Fruit fly (Drosophila melanogaster) whole organism, prepupa: Measurements from ENCODE around the gene CG33098.

Experiments used
- CG10669 ChIP-seq: fragments of 200-800 bp; sonication (Bioruptor generic); optimal IDR thresholded peaks from 3 replicates; lab custom pipeline; 2018; ENCODE audit warnings: missing biosample characterization, mild to moderate bottlenecking, missing genetic modification characterization, moderate library complexity
- CG11294 ChIP-seq: fragments of 200-800 bp; sonication (Bioruptor generic); IDR thresholded peaks from 2 replicates; pipeline ENCODE4 v1.3.6; 2022; ENCODE audit warnings: missing biosample characterization, missing genetic modification characterization
- CG11762 ChIP-seq: fragments of 200-800 bp; sonication (Bioruptor generic); optimal IDR thresholded peaks from 3 replicates; lab custom pipeline; 2016; ENCODE audit warnings: missing biosample characterization, missing genetic modification characterization; ENCODE audit not compliant: insufficient read depth
- CG11902 ChIP-seq: fragments of 200-800 bp; sonication (Bioruptor generic); optimal IDR thresholded peaks from 3 replicates; lab custom pipeline; 2016; ENCODE audit warnings: missing biosample characterization, missing genetic modification characterization
- CG15336 ChIP-seq: fragments of 200-800 bp; sonication (Bioruptor generic); IDR thresholded peaks from 2 replicates; pipeline ENCODE4 v1.3.6; 2022; ENCODE audit warnings: missing biosample characterization, missing genetic modification characterization
- CG1621 ChIP-seq: fragments of 200-800 bp; sonication (Bioruptor generic); optimal IDR thresholded peaks from 3 replicates; lab custom pipeline; 2018; ENCODE audit warnings: missing biosample characterization, mild to moderate bottlenecking, missing genetic modification characterization
- CG16779 ChIP-seq: fragments of 200-800 bp; sonication (Bioruptor generic); optimal IDR thresholded peaks from 3 replicates; lab custom pipeline; 2017; ENCODE audit warnings: missing biosample characterization, mild to moderate bottlenecking, missing genetic modification characterization
- CG3032 ChIP-seq: fragments of 200-800 bp; optimal IDR thresholded peaks from 2 replicates; lab custom pipeline; 2019; ENCODE audit warnings: missing biosample characterization, mild to moderate bottlenecking, missing genetic modification characterization, moderate library complexity
- CG34406 ChIP-seq: fragments of 200-800 bp; sonication (Bioruptor generic); optimal IDR thresholded peaks from 3 replicates; lab custom pipeline; 2016; ENCODE audit warnings: missing biosample characterization, missing genetic modification characterization
- CG3919 ChIP-seq: fragments of 200-800 bp; sonication (Bioruptor generic); optimal IDR thresholded peaks from 3 replicates; lab custom pipeline; 2016; ENCODE audit warnings: missing biosample characterization, missing genetic modification characterization
- CG4318 ChIP-seq: fragments of 200-800 bp; sonication (Bioruptor generic); optimal IDR thresholded peaks from 3 replicates; lab custom pipeline; 2017; ENCODE audit warnings: missing biosample characterization, mild to moderate bottlenecking, missing genetic modification characterization
- CG6276 ChIP-seq: fragments of 200-800 bp; sonication (Bioruptor generic); optimal IDR thresholded peaks from 2 replicates; lab custom pipeline; 2017; ENCODE audit warnings: missing biosample characterization, mild to moderate bottlenecking, missing genetic modification characterization
- CG6808 ChIP-seq: fragments of 200-800 bp; sonication (Bioruptor generic); optimal IDR thresholded peaks from 3 replicates; lab custom pipeline; 2017; ENCODE audit warnings: missing biosample characterization, missing genetic modification characterization, mild to moderate bottlenecking, moderate library complexity, missing genetic modification reagents
- CG7368 ChIP-seq: fragments of 200-800 bp; sonication (Bioruptor generic); optimal IDR thresholded peaks from 3 replicates; lab custom pipeline; 2016; ENCODE audit warnings: missing biosample characterization, missing genetic modification characterization
- CG9139 ChIP-seq: fragments of 200-800 bp; sonication (Bioruptor generic); optimal IDR thresholded peaks from 3 replicates; lab custom pipeline; 2017; ENCODE audit warnings: missing biosample characterization, mild to moderate bottlenecking, missing genetic modification characterization
- Eip75B ChIP-seq: fragments of 200-800 bp; sonication (Bioruptor generic); optimal IDR thresholded peaks from 3 replicates; lab custom pipeline; 2016; ENCODE audit warnings: missing biosample characterization, missing genetic modification characterization
- Eip78C ChIP-seq: fragments of 200-800 bp; sonication (Bioruptor generic); peaks from one replicate; lab custom pipeline; 2016; ENCODE audit warnings: missing biosample characterization, missing genetic modification characterization
- Eip93F ChIP-seq: fragments of 200-800 bp; sonication (Bioruptor generic); optimal IDR thresholded peaks from 2 replicates; lab custom pipeline; 2016; ENCODE audit warnings: missing biosample characterization, mild to moderate bottlenecking, missing genetic modification characterization
- Ets96B ChIP-seq: fragments of 200-800 bp; optimal IDR thresholded peaks from 2 replicates; lab custom pipeline; 2019; ENCODE audit warnings: missing biosample characterization, mild to moderate bottlenecking, missing genetic modification characterization, moderate library complexity
- Hr38 ChIP-seq: sonication (Bioruptor generic); optimal IDR thresholded peaks from 2 replicates; lab custom pipeline; 2016; ENCODE audit warnings: missing biosample characterization, missing genetic modification characterization
- Hr4 ChIP-seq: fragments of 200-800 bp; sonication (Bioruptor generic); optimal IDR thresholded peaks from 3 replicates; lab custom pipeline; 2016; ENCODE audit warnings: missing biosample characterization, missing genetic modification characterization
- Lpt ChIP-seq: fragments of 200-800 bp; sonication (Bioruptor generic); optimal IDR thresholded peaks from 3 replicates; lab custom pipeline; 2016; ENCODE audit warnings: missing biosample characterization, missing genetic modification characterization
- Met ChIP-seq: fragments of 200-800 bp; sonication (Bioruptor generic); optimal IDR thresholded peaks from 3 replicates; lab custom pipeline; 2016; ENCODE audit warnings: missing biosample characterization, missing genetic modification characterization
- Sox102F ChIP-seq: fragments of 200-800 bp; sonication (Bioruptor generic); optimal IDR thresholded peaks from 2 replicates; lab custom pipeline; 2016; ENCODE audit warnings: missing biosample characterization, mild to moderate bottlenecking, missing genetic modification characterization
- Sox14 ChIP-seq: fragments of 200-800 bp; sonication (Bioruptor generic); optimal IDR thresholded peaks from 3 replicates; lab custom pipeline; 2016; ENCODE audit warnings: missing biosample characterization, missing genetic modification characterization
- Sox15 ChIP-seq: fragments of 200-800 bp; sonication (Bioruptor generic); optimal IDR thresholded peaks from 3 replicates; lab custom pipeline; 2016; ENCODE audit warnings: missing biosample characterization, missing genetic modification characterization
- achi ChIP-seq: fragments of 200-800 bp; sonication (Bioruptor generic); optimal IDR thresholded peaks from 3 replicates; lab custom pipeline; 2016; ENCODE audit warnings: missing biosample characterization, missing genetic modification characterization
- dac ChIP-seq: fragments of 200-800 bp; sonication (Bioruptor generic); optimal IDR thresholded peaks from 2 replicates; lab custom pipeline; 2017; ENCODE audit warnings: missing biosample characterization, mild to moderate bottlenecking, missing genetic modification characterization
- esn ChIP-seq: fragments of 200-800 bp; sonication (Bioruptor generic); optimal IDR thresholded peaks from 2 replicates; lab custom pipeline; 2016; ENCODE audit warnings: missing biosample characterization, mild to moderate bottlenecking, missing genetic modification characterization, moderate library complexity
- fd59A ChIP-seq: fragments of 200-800 bp; sonication (Bioruptor generic); optimal IDR thresholded peaks from 2 replicates; lab custom pipeline; 2017; ENCODE audit warnings: missing biosample characterization, mild to moderate bottlenecking, missing genetic modification characterization, missing genetic modification reagents
- fkh ChIP-seq: fragments of 200-800 bp; sonication (Bioruptor generic); optimal IDR thresholded peaks from 3 replicates; lab custom pipeline; 2017; ENCODE audit warnings: missing biosample characterization, mild to moderate bottlenecking, missing genetic modification characterization, moderate library complexity
- lz ChIP-seq: fragments of 200-800 bp; sonication (Bioruptor generic); optimal IDR thresholded peaks from 3 replicates; lab custom pipeline; 2016; ENCODE audit warnings: missing biosample characterization, missing genetic modification characterization
- pdm3 ChIP-seq: fragments of 200-800 bp; sonication (Bioruptor generic); optimal IDR thresholded peaks from 3 replicates; lab custom pipeline; 2016; ENCODE audit warnings: missing biosample characterization, missing genetic modification characterization
- salr ChIP-seq, 2 experiments: fragments of 200-800 bp; sonication (Bioruptor generic); optimal IDR thresholded peaks; 3 replicates each; lab custom pipeline; 2016 to 2018; ENCODE audit warnings: missing biosample characterization in 2 of 2, missing genetic modification characterization in 2 of 2, mild to moderate bottlenecking in 1 of 2
- spab ChIP-seq: fragments of 200-800 bp; sonication (Bioruptor generic); optimal IDR thresholded peaks from 2 replicates; lab custom pipeline; 2017; ENCODE audit warnings: missing biosample characterization, mild to moderate bottlenecking, missing genetic modification characterization, missing genetic modification reagents
- topi ChIP-seq: fragments of 200-800 bp; sonication (Bioruptor generic); optimal IDR thresholded peaks from 3 replicates; lab custom pipeline; 2016; ENCODE audit warnings: missing biosample characterization, missing genetic modification characterization
- vri ChIP-seq: fragments of 200-800 bp; sonication (Bioruptor generic); optimal IDR thresholded peaks from 3 replicates; lab custom pipeline; 2016; ENCODE audit warnings: missing biosample characterization, mild to moderate bottlenecking, missing genetic modification characterization

The CG33098 gene

dm6 chr3R:12402935-12403334 is 15.9 kb downstream of the CG33098 start (continued):
- TF ChIP-seq Sox15 (peak; percentile 90), CG3919 (GFP tag; lab: Kevin White, UChicago) (peak; percentile 100), CG34406 (GFP tag; lab: Kevin White, UChicago) (peak; percentile 97), CG11762 (peak; percentile 99), Sox102F (GFP tag; lab: Kevin White, UChicago) (peak; percentile 98), CG15336 (GFP tag; lab: Robert Waterston, UW) (peak; percentile 95), achi (GFP tag; lab: Kevin White, UChicago) (peak; percentile 94), fd59A (peak; percentile 91), pdm3 (GFP tag; lab: Kevin White, UChicago) (peak; percentile 93), CG10669 (peak; percentile 96), CG11294 (GFP tag; lab: Robert Waterston, UW) (peak; percentile 75), CG16779 (peak; percentile 92), salr (GFP tag; optimal IDR thresholded peaks at IDR 0.05; lab: Kevin White, UChicago) (peak in 1 of 2 experiments; percentile 94), CG3032 (tag; lab: Kevin White, UChicago) (peak; percentile 98), dac (GFP tag; lab: Kevin White, UChicago) (peak; percentile 86), Hr38 (GFP tag; lab: Kevin White, UChicago) (no peak), fkh (GFP tag; lab: Kevin White, UChicago) (peak; percentile 73), Eip75B (peak; percentile 95), CG9139 (GFP tag; lab: Kevin White, UChicago) (peak; percentile 96), CG7368 (GFP tag; lab: Kevin White, UChicago) (peak; percentile 98), topi (GFP tag; lab: Kevin White, UChicago) (peak; percentile 100), CG4318 (GFP tag; lab: Kevin White, UChicago) (peak; percentile 88), CG11902 (peak; percentile 96), vri (GFP tag; lab: Kevin White, UChicago) (peak; percentile 95), esn (GFP tag; lab: Kevin White, UChicago) (peak; percentile 98), Hr4 (peak; percentile 93), spab (GFP tag; lab: Kevin White, UChicago) (peak; percentile 98), Met (peak; percentile 97), Eip93F (peak; percentile 96), CG6808 (GFP tag; lab: Kevin White, UChicago) (peak; percentile 95), Ets96B (tag; lab: Kevin White, UChicago) (peak; percentile 98), Eip78C (peak; percentile 99), Lpt (peak; percentile 81), Sox14 (peak; percentile 96), CG1621 (tag; lab: Kevin White, UChicago) (peak; percentile 94), lz (peak; percentile 97), CG6276 (GFP tag; lab: Kevin White, UChicago) (peak; percentile 94)

dm6 chr3R:12405134-12405533 is 18.1 kb downstream of the CG33098 start:
- TF ChIP-seq Sox14 (no peak), vri (GFP tag; lab: Kevin White, UChicago) (peak; percentile 18), Eip93F (peak; percentile 26)

dm6 chr3R:12405928-12406234 is 18.9 kb downstream of the CG33098 start, which contains the start of gene Cyp9f2:
Gene Cyp9f2, minus strand, starts transcription at chr3R:12406028.
- TF ChIP-seq Hr4 = no peak
- TF ChIP-seq, all 60 proteins: peak for 0
